Fruit fly (Drosophila melanogaster): ENCODE results near the gene Dph4.

Dph4 gene

dm6 chr3R:5669740-5670659 is 46.1 kb upstream of the Dph4 start (continued):
- TF ChIP-seq Mes4 (GFP tag; optimal IDR thresholded peaks at IDR 0.05) (no peak), CG4404 (GFP tag; IDR thresholded peaks at IDR 0.05) (no peak), ara (GFP tag; IDR thresholded peaks at IDR 0.05) (no peak), CG12219 (GFP tag; optimal IDR thresholded peaks at IDR 0.05) (no peak), sisA (GFP tag; IDR thresholded peaks at IDR 0.05) (no peak), jigr1 (GFP tag; IDR thresholded peaks at IDR 0.05) (no peak), CG3163 (GFP tag; optimal IDR thresholded peaks at IDR 0.05) (peak; percentile 80), luna (GFP tag; optimal IDR thresholded peaks at IDR 0.05) (no peak), CG17361 (GFP tag; IDR thresholded peaks at IDR 0.05) (no peak), Camta (GFP tag; optimal IDR thresholded peaks at IDR 0.05) (no peak), CG15479 (GFP tag; optimal IDR thresholded peaks at IDR 0.05) (no peak), CG17802 (tag; optimal IDR thresholded peaks at IDR 0.05) (no peak), cg (GFP tag; optimal IDR thresholded peaks at IDR 0.05) (peak; percentile 72), MESR4 (GFP tag; optimal IDR thresholded peaks at IDR 0.05) (peak; percentile 58), Sin3A (optimal IDR thresholded peaks at IDR 0.05) (no peak), CG17912 (GFP tag; optimal IDR thresholded peaks at IDR 0.05) (no peak), CG10959 (GFP tag; IDR thresholded peaks at IDR 0.05) (no peak), CG32767 (GFP tag; IDR thresholded peaks at IDR 0.05) (no peak), YL-1 (GFP tag; optimal IDR thresholded peaks at IDR 0.05) (peak; percentile 2), hb (GFP tag; IDR thresholded peaks at IDR 0.05; ENCODE audit: partially characterized antibody) (no peak), yki (optimal IDR thresholded peaks at IDR 0.05) (no peak), MBD-R2 (GFP tag; IDR thresholded peaks at IDR 0.05) (no peak), twi (tag; optimal IDR thresholded peaks at IDR 0.05) (no peak), CG16815 (GFP tag; optimal IDR thresholded peaks at IDR 0.05) (no peak), lilli (GFP tag; optimal IDR thresholded peaks at IDR 0.05) (no peak), sob (GFP tag; IDR thresholded peaks at IDR 0.05) (no peak), Mrtf (GFP tag; IDR thresholded peaks at IDR 0.05) (no peak), mld (GFP tag; IDR thresholded peaks at IDR 0.05; ENCODE audit: partially characterized antibody) (0 out of 3 replicates have a peak, but pooled peaks have one; percentile 18), CG13624 (GFP tag; optimal IDR thresholded peaks at IDR 0.05) (peak; percentile 21), Fer2 (tag; optimal IDR thresholded peaks at IDR 0.05) (no peak), H15 (GFP tag; IDR thresholded peaks at IDR 0.05) (no peak), pan (optimal IDR thresholded peaks at IDR 0.05) (no peak), pan (GFP tag; optimal IDR thresholded peaks at IDR 0.05 in 1 of 2, IDR thresholded peaks at IDR 0.05 in 1 of 2) (no peak), CG17359 (tag; optimal IDR thresholded peaks at IDR 0.05) (no peak), cad (GFP tag; optimal IDR thresholded peaks at IDR 0.05) (no peak)

- peak; percentile 96 for TF ChIP-seq CG3847 (GFP tag; IDR thresholded peaks at IDR 0.05)
- peak; percentile 81; the same call in 1 of the 2 replicates for TF ChIP-seq stc (GFP tag; IDR thresholded peaks at IDR 0.05)
- TF ChIP-seq pzg (GFP tag; optimal IDR thresholded peaks at IDR 0.05) = peak; percentile 57
- TF ChIP-seq ara (GFP tag; IDR thresholded peaks at IDR 0.05) = peak; percentile 77
- peak; percentile 90 for TF ChIP-seq CG11247 (GFP tag; IDR thresholded peaks at IDR 0.05)
- peak; percentile 69 for TF ChIP-seq pb (GFP tag; optimal IDR thresholded peaks at IDR 0.05)
- peak; percentile 84 for TF ChIP-seq maf-S (GFP tag; optimal IDR thresholded peaks at IDR 0.05)
- peak; percentile 71 for TF ChIP-seq knrl (GFP tag; IDR thresholded peaks at IDR 0.05; ENCODE audit: partially characterized antibody)
- TF ChIP-seq caup (GFP tag; optimal IDR thresholded peaks at IDR 0.05; ENCODE audit: severe bottlenecking) = peak; percentile 85
- peak; percentile 93 for TF ChIP-seq esg (GFP tag; conservative IDR thresholded peaks at IDR 0.05)
- TF ChIP-seq sd (tag; optimal IDR thresholded peaks at IDR 0.05) = peak; percentile 86
- TF ChIP-seq ssp (GFP tag; IDR thresholded peaks at IDR 0.05) = peak; percentile 88
- TF ChIP-seq ken (GFP tag; IDR thresholded peaks at IDR 0.05) = peak; percentile 92
- TF ChIP-seq CG2120 (GFP tag; optimal IDR thresholded peaks at IDR 0.05) = peak; percentile 97
- TF ChIP-seq croc (GFP tag; conservative IDR thresholded peaks at IDR 0.05) = peak; percentile 87
- TF ChIP-seq corto (GFP tag; optimal IDR thresholded peaks at IDR 0.05) = peak; percentile 64
Observed at dm6 chr3R:5668928-5669739, 45.2 kb upstream of the Dph4 start, which contains the start of the genes Xe7 and Atg17. Xe7 (minus strand) TSS chr3R:5669334. Atg17 (plus strand) TSS chr3R:5669713.
